Fruit fly (Drosophila melanogaster) whole organism, embryonic: ENCODE measurements around the gene cort.

Source experiments
- Bdp1 ChIP-seq: fragments of 200-800 bp; sonication (Bioruptor generic); optimal IDR thresholded peaks from 3 replicates; lab custom pipeline; 2016; ENCODE audit warnings: missing biosample characterization, missing genetic modification characterization
- Blimp-1 ChIP-seq: fragments of 200-800 bp; sonication (Bioruptor generic); optimal IDR thresholded peaks from 3 replicates; lab custom pipeline; 2018; ENCODE audit warnings: missing biosample characterization, missing genetic modification characterization, mild to moderate bottlenecking, moderate library complexity, missing genetic modification reagents
- CG12769 ChIP-seq: fragments of 200-800 bp; sonication (Bioruptor generic); optimal IDR thresholded peaks from 2 replicates; lab custom pipeline; 2019; ENCODE audit warnings: missing biosample characterization, mild to moderate bottlenecking, missing genetic modification characterization, moderate library complexity
- CG13624 ChIP-seq: fragments of 200-800 bp; sonication (Bioruptor generic); optimal IDR thresholded peaks from 2 replicates; lab custom pipeline; 2016; ENCODE audit warnings: missing biosample characterization, missing genetic modification characterization
- CG15601 ChIP-seq: fragments of 200-800 bp; sonication (Bioruptor generic); optimal IDR thresholded peaks from 3 replicates; lab custom pipeline; 2019; ENCODE audit warnings: missing biosample characterization, mild to moderate bottlenecking, missing genetic modification characterization, moderate library complexity
- CG16779 ChIP-seq: fragments of 200-800 bp; sonication (Bioruptor generic); IDR thresholded peaks from 2 replicates; pipeline ENCODE4 v1.3.6; 2022; ENCODE audit warnings: missing biosample characterization, missing genetic modification characterization
- CG17186 ChIP-seq: fragments of 200-800 bp; sonication (Bioruptor generic); optimal IDR thresholded peaks from 3 replicates; lab custom pipeline; 2017; ENCODE audit warnings: missing biosample characterization, missing genetic modification reagents, missing genetic modification characterization
- CG2120 ChIP-seq: fragments of 200-800 bp; sonication (Bioruptor generic); optimal IDR thresholded peaks from 3 replicates; lab custom pipeline; 2016; ENCODE audit warnings: missing biosample characterization, missing genetic modification characterization
- CG2199 ChIP-seq: fragments of 200-800 bp; sonication (Bioruptor generic); IDR thresholded peaks from 3 replicates; pipeline ENCODE4 v1.3.6; 2022; ENCODE audit warnings: missing biosample characterization, missing genetic modification characterization
- CG31365 ChIP-seq: fragments of 200-800 bp; sonication (Bioruptor generic); optimal IDR thresholded peaks from 2 replicates; lab custom pipeline; 2018; ENCODE audit warnings: missing biosample characterization, mild to moderate bottlenecking, missing genetic modification characterization
- CG32532 ChIP-seq: fragments of 200-800 bp; sonication (Bioruptor generic); IDR thresholded peaks from 2 replicates; pipeline ENCODE4 v1.3.6; 2022; ENCODE audit warnings: missing biosample characterization, missing genetic modification characterization
- CG3847 ChIP-seq: fragments of 200-800 bp; sonication (Bioruptor generic); IDR thresholded peaks from 2 replicates; pipeline ENCODE4 v1.3.6; 2022; ENCODE audit warnings: missing biosample characterization, missing genetic modification characterization
- CG4360 ChIP-seq: fragments of 200-800 bp; sonication (Bioruptor generic); IDR thresholded peaks from 2 replicates; pipeline ENCODE4 v1.3.6; 2022; ENCODE audit warnings: missing biosample characterization, missing genetic modification characterization
- CG4404 ChIP-seq: fragments of 200-800 bp; sonication (Bioruptor generic); IDR thresholded peaks from 2 replicates; pipeline ENCODE4 v1.3.6; 2022; ENCODE audit warnings: missing biosample characterization, missing genetic modification characterization
- CG6254 ChIP-seq: fragments of 200-800 bp; sonication (Bioruptor generic); optimal IDR thresholded peaks from 3 replicates; lab custom pipeline; 2017; ENCODE audit warnings: mild to moderate bottlenecking, missing biosample characterization, missing genetic modification reagents, missing genetic modification characterization
- CG9609 ChIP-seq: fragments of 200-800 bp; sonication (Bioruptor generic); optimal IDR thresholded peaks from 3 replicates; lab custom pipeline; 2016; ENCODE audit warnings: missing biosample characterization, missing genetic modification characterization
- CkIIα-i1 ChIP-seq: fragments of 200-800 bp; sonication (Bioruptor generic); IDR thresholded peaks from 2 replicates; pipeline ENCODE4 v1.3.6; 2022; ENCODE audit warnings: missing biosample characterization, missing genetic modification characterization
- CoRest ChIP-seq: fragments of 200-800 bp; sonication (Bioruptor generic); optimal IDR thresholded peaks from 3 replicates; lab custom pipeline; 2018; ENCODE audit warnings: missing biosample characterization, mild to moderate bottlenecking, missing genetic modification characterization, moderate library complexity
- D ChIP-seq, 2 experiments: fragments of 200-800 bp in 1 of 2; fragments of >200 bp in 1 of 2; sonication (Bioruptor generic) in 1 of 2; optimal IDR thresholded peaks; 2 replicates in 1 of 2; 3 replicates in 1 of 2; lab custom pipeline; 2017; ENCODE audit warnings: mild to moderate bottlenecking in 1 of 2, missing biosample characterization in 1 of 2, missing genetic modification characterization in 1 of 2, missing genetic modification reagents in 1 of 2
- D19B ChIP-seq: fragments of 200-800 bp; sonication (Bioruptor generic); optimal IDR thresholded peaks from 2 replicates; lab custom pipeline; 2017; ENCODE audit warnings: missing biosample characterization, mild to moderate bottlenecking, missing genetic modification characterization
- Dfd ChIP-seq, 2 experiments: fragments of >200 bp; optimal IDR thresholded peaks; 2 replicates each; lab custom pipeline; 2017; ENCODE audit warnings: missing biosample characterization in 2 of 2, missing genetic modification characterization in 2 of 2
- ERR ChIP-seq: fragments of 200-800 bp; sonication (Bioruptor generic); optimal IDR thresholded peaks from 2 replicates; lab custom pipeline; 2016; ENCODE audit warnings: missing biosample characterization, missing genetic modification characterization
- Opbp ChIP-seq: fragments of 200-800 bp; sonication (Bioruptor generic); IDR thresholded peaks from 3 replicates; pipeline ENCODE4 v1.3.6; 2022; ENCODE audit warnings: missing biosample characterization, missing genetic modification characterization; ENCODE audit not compliant: partially characterized antibody
- Usf ChIP-seq: fragments of 200-800 bp; sonication (Bioruptor generic); optimal IDR thresholded peaks from 2 replicates; lab custom pipeline; 2017; ENCODE audit warnings: missing genotype, missing biosample characterization, missing genetic modification characterization
- Xbp1 ChIP-seq: fragments of 200-800 bp; sonication (Bioruptor generic); optimal IDR thresholded peaks from 3 replicates; lab custom pipeline; 2016; ENCODE audit warnings: missing biosample characterization, mild to moderate bottlenecking, missing genetic modification characterization
- ap ChIP-seq: fragments of 200-800 bp; sonication (Bioruptor generic); IDR thresholded peaks from 2 replicates; pipeline ENCODE4 v1.3.6; 2022; ENCODE audit warnings: missing biosample characterization, missing genetic modification characterization
- ara ChIP-seq: fragments of 200-800 bp; sonication (Bioruptor generic); IDR thresholded peaks from 2 replicates; pipeline ENCODE4 v1.3.6; 2022; ENCODE audit warnings: missing biosample characterization, missing genetic modification characterization
- ase ChIP-seq: fragments of 200-800 bp; sonication (Bioruptor generic); IDR thresholded peaks from 3 replicates; pipeline ENCODE4 v1.3.6; 2022; ENCODE audit warnings: missing biosample characterization, missing genetic modification characterization
- cad ChIP-seq: fragments of >200 bp; optimal IDR thresholded peaks from 2 replicates; lab custom pipeline; 2017; ENCODE audit warnings: missing biosample characterization, missing genetic modification characterization
- chm ChIP-seq: fragments of 200-800 bp; sonication (Bioruptor generic); IDR thresholded peaks from 2 replicates; pipeline ENCODE4 v1.3.6; 2022; ENCODE audit warnings: missing biosample characterization, missing genetic modification characterization
- chn ChIP-seq: fragments of 200-800 bp; sonication (Bioruptor generic); optimal IDR thresholded peaks from 2 replicates; lab custom pipeline; 2016; ENCODE audit warnings: missing biosample characterization, missing genetic modification characterization
- da ChIP-seq: fragments of 200-800 bp; sonication (Bioruptor generic); optimal IDR thresholded peaks from 2 replicates; lab custom pipeline; 2016; ENCODE audit warnings: missing biosample characterization, missing genetic modification characterization
- esg ChIP-seq: fragments of 200-800 bp; sonication (Bioruptor generic); conservative IDR thresholded peaks from 2 replicates; pipeline ENCODE4 v1.3.6; 2022; ENCODE audit warnings: missing biosample characterization, missing genetic modification characterization
- eve ChIP-seq, 2 experiments: fragments of >200 bp; optimal IDR thresholded peaks; 2 replicates each; lab custom pipeline; 2017; ENCODE audit warnings: missing biosample characterization in 2 of 2, missing genetic modification characterization in 2 of 2
- fd96Cb ChIP-seq: fragments of 200-800 bp; sonication (Bioruptor generic); optimal IDR thresholded peaks from 2 replicates; lab custom pipeline; 2018; ENCODE audit warnings: missing biosample characterization, mild to moderate bottlenecking, missing genetic modification characterization, moderate library complexity
- gem ChIP-seq: fragments of 200-800 bp; sonication (Bioruptor generic); optimal IDR thresholded peaks from 2 replicates; lab custom pipeline; 2019; ENCODE audit warnings: missing biosample characterization, mild to moderate bottlenecking, missing genetic modification characterization, moderate library complexity
- grau ChIP-seq: fragments of 200-800 bp; optimal IDR thresholded peaks from 3 replicates; lab custom pipeline; 2019; ENCODE audit warnings: missing biosample characterization, mild to moderate bottlenecking, missing genetic modification characterization, moderate library complexity
- ham ChIP-seq: fragments of 200-800 bp; sonication (Bioruptor generic); IDR thresholded peaks from 2 replicates; pipeline ENCODE4 v1.3.6; 2022; ENCODE audit warnings: missing biosample characterization, missing genetic modification characterization
- hb ChIP-seq: fragments of 200-800 bp; sonication (Bioruptor generic); IDR thresholded peaks from 3 replicates; pipeline ENCODE4 v1.3.6; 2022; ENCODE audit warnings: missing biosample characterization, missing genetic modification characterization; ENCODE audit not compliant: partially characterized antibody
- ind ChIP-seq: fragments of 200-800 bp; sonication (Bioruptor generic); optimal IDR thresholded peaks from 3 replicates; lab custom pipeline; 2016; ENCODE audit warnings: missing biosample characterization, missing genetic modification characterization
- lola ChIP-seq, 3 experiments: fragments of >200 bp in 2 of 3; fragments of 200-800 bp in 1 of 3; sonication (Bioruptor generic) in 1 of 3; optimal IDR thresholded peaks; 2 replicates each; lab custom pipeline; 2017 to 2019; ENCODE audit warnings: missing biosample characterization in 3 of 3, missing genetic modification characterization in 3 of 3, mild to moderate bottlenecking in 1 of 3, moderate library complexity in 1 of 3
- mld ChIP-seq: fragments of 200-800 bp; sonication (Bioruptor generic); IDR thresholded peaks from 3 replicates; pipeline ENCODE4 v1.3.6; 2022; ENCODE audit warnings: missing biosample characterization, missing genetic modification characterization; ENCODE audit not compliant: partially characterized antibody
- nmo ChIP-seq: fragments of 200-800 bp; sonication (Bioruptor generic); optimal IDR thresholded peaks from 2 replicates; lab custom pipeline; 2018; ENCODE audit warnings: missing biosample characterization, mild to moderate bottlenecking, missing genetic modification characterization, moderate library complexity
- pita ChIP-seq: fragments of 200-800 bp; sonication (Bioruptor generic); optimal IDR thresholded peaks from 2 replicates; lab custom pipeline; 2017; ENCODE audit warnings: missing biosample characterization, mild to moderate bottlenecking, missing genetic modification characterization
- repo ChIP-seq: fragments of 200-800 bp; sonication (Bioruptor generic); optimal IDR thresholded peaks from 2 replicates; lab custom pipeline; 2016; ENCODE audit warnings: missing biosample characterization, missing genetic modification characterization
- twi ChIP-seq: fragments of 200-800 bp; optimal IDR thresholded peaks from 2 replicates; lab custom pipeline; 2019; ENCODE audit warnings: missing biosample characterization, mild to moderate bottlenecking, missing genetic modification characterization, moderate library complexity
- tx ChIP-seq: fragments of 200-800 bp; sonication (Bioruptor generic); optimal IDR thresholded peaks from 2 replicates; lab custom pipeline; 2016; ENCODE audit warnings: missing biosample characterization, missing genetic modification characterization
- unpg ChIP-seq: fragments of 200-800 bp; sonication (Bioruptor generic); optimal IDR thresholded peaks from 3 replicates; lab custom pipeline; 2018; ENCODE audit warnings: missing biosample characterization, mild to moderate bottlenecking, missing genetic modification characterization, moderate library complexity
- wdn ChIP-seq: fragments of 200-800 bp; sonication (Bioruptor generic); IDR thresholded peaks from 2 replicates; pipeline ENCODE4 v1.3.6; 2022; ENCODE audit warnings: missing biosample characterization, missing genetic modification characterization
- zen ChIP-seq: fragments of 200-800 bp; sonication (Bioruptor generic); optimal IDR thresholded peaks from 3 replicates; lab custom pipeline; 2018; ENCODE audit warnings: missing biosample characterization, mild to moderate bottlenecking, missing genetic modification characterization, moderate library complexity

Gene cort

dm6 chr2L:6648163-6648628, 28.2 kb downstream of the cort start (continued):
- TF ChIP-seq CG15601 (tag; lab: Kevin White, UChicago) (peak; percentile 92), zen (tag; lab: Kevin White, UChicago) (peak; percentile 87), lola (GFP tag; optimal IDR thresholded peaks at IDR 0.05; lab: Kevin White, UChicago) (peak in 1 of 3 experiments; percentile 94), wdn (peak; percentile 83), D (optimal IDR thresholded peaks at IDR 0.05; lab: Kevin White, UChicago) (no peak), D (GFP tag; optimal IDR thresholded peaks at IDR 0.05; lab: Kevin White, UChicago) (peak; percentile 93), esg (GFP tag; lab: Robert Waterston, UW) (peak; percentile 94), Usf (GFP tag; lab: Kevin White, UChicago) (peak; percentile 91), CG4360 (GFP tag; lab: Robert Waterston, UW) (no peak; the same call in 1 of the 2 replicates), Bdp1 (peak; percentile 90), CG2120 (GFP tag; lab: Kevin White, UChicago) (peak; percentile 97), da (peak; percentile 86), CoRest (tag; lab: Kevin White, UChicago) (peak; percentile 98), Opbp (GFP tag; lab: Robert Waterston, UW) (no peak), cad (GFP tag; lab: Kevin White, UChicago) (no peak), CG3847 (GFP tag; lab: Robert Waterston, UW) (peak; percentile 94), ERR (GFP tag; lab: Kevin White, UChicago) (peak; percentile 81), mld (GFP tag; lab: Robert Waterston, UW) (no peak), CG16779 (GFP tag; lab: Robert Waterston, UW) (peak; percentile 77), chm (GFP tag; lab: Robert Waterston, UW) (peak; percentile 85), D19B (GFP tag; lab: Kevin White, UChicago) (peak; percentile 91), fd96Cb (tag; lab: Kevin White, UChicago) (peak; percentile 93), gem (peak; percentile 98), ham (GFP tag; lab: Robert Waterston, UW) (peak; percentile 67; the same call in 1 of the 2 replicates), CG12769 (tag; lab: Kevin White, UChicago) (peak; percentile 93), ara (peak; percentile 86), chn (GFP tag; lab: Kevin White, UChicago) (peak; percentile 91), ase (GFP tag; lab: Robert Waterston, UW) (peak; percentile 86), repo (GFP tag; lab: Kevin White, UChicago) (peak; percentile 84), unpg (peak; percentile 96), CG6254 (GFP tag; lab: Kevin White, UChicago) (peak; percentile 87), ap (GFP tag; lab: Robert Waterston, UW) (peak; percentile 78), CG13624 (peak; percentile 90), Blimp-1 (peak; percentile 91), CG4404 (GFP tag; lab: Robert Waterston, UW) (peak; percentile 88), ind (GFP tag; lab: Kevin White, UChicago) (peak; percentile 95), eve (GFP tag; optimal IDR thresholded peaks at IDR 0.05; lab: Kevin White, UChicago) (no peak), nmo (GFP tag; lab: Kevin White, UChicago) (peak; percentile 97), CkIIα-i1 (peak; percentile 75), CG9609 (GFP tag; lab: Kevin White, UChicago) (peak; percentile 86), tx (GFP tag; lab: Kevin White, UChicago) (peak; percentile 89), CG2199 (GFP tag; lab: Robert Waterston, UW) (peak; percentile 86; the same call in 1 of the 3 replicates), CG17186 (GFP tag; lab: Kevin White, UChicago) (peak; percentile 85), Xbp1 (GFP tag; lab: Kevin White, UChicago) (peak; percentile 96), twi (tag; lab: Kevin White, UChicago) (peak; percentile 92), pita (GFP tag; lab: Kevin White, UChicago) (no peak), hb (GFP tag; lab: Robert Waterston, UW) (no peak), Dfd (GFP tag; optimal IDR thresholded peaks at IDR 0.05; lab: Kevin White, UChicago) (peak in 1 of 2 experiments; percentile 51), CG31365 (tag; lab: Kevin White, UChicago) (peak; percentile 74), grau (peak; percentile 96), CG32532 (peak; percentile 95)
